Fruit fly (Drosophila melanogaster): ENCODE results near the gene Atg8a.

Atg8a gene

dm6 chrX:10738835-10739371 is 29.2 kb downstream of the Atg8a start (continued):
- TF ChIP-seq sr (GFP tag; IDR thresholded peaks at IDR 0.05), result 0 out of 3 replicates have a peak, but pooled peaks have one; percentile 17
- peak; percentile 50 for TF ChIP-seq CG32532 (GFP tag; IDR thresholded peaks at IDR 0.05)
- TF ChIP-seq CG6683 (GFP tag; optimal IDR thresholded peaks at IDR 0.05), result no peak
- TF ChIP-seq pan (optimal IDR thresholded peaks at IDR 0.05), result no peak
- TF ChIP-seq pan (GFP tag; optimal IDR thresholded peaks at IDR 0.05 in 1 of 2, IDR thresholded peaks at IDR 0.05 in 1 of 2), result peak in 1 of 2 experiments; percentile 31
- TF ChIP-seq CG4854 (GFP tag; optimal IDR thresholded peaks at IDR 0.05), result no peak
- TF ChIP-seq E2f1 (GFP tag; IDR thresholded peaks at IDR 0.05), result no peak
- TF ChIP-seq CG7963 (GFP tag; IDR thresholded peaks at IDR 0.05; ENCODE audit: partially characterized antibody), result no peak
- TF ChIP-seq CG13624 (GFP tag; optimal IDR thresholded peaks at IDR 0.05), result peak; percentile 80
- TF ChIP-seq CG15514 (GFP tag; optimal IDR thresholded peaks at IDR 0.05), result peak; percentile 15
- TF ChIP-seq Opbp (GFP tag; IDR thresholded peaks at IDR 0.05; ENCODE audit: partially characterized antibody), result 0 out of 3 replicates have a peak, but pooled peaks have one; percentile 23
- TF ChIP-seq ato (GFP tag; IDR thresholded peaks at IDR 0.05; ENCODE audit: partially characterized antibody), result no peak
- no peak for TF ChIP-seq zf30C (GFP tag; optimal IDR thresholded peaks at IDR 0.05)
- peak in 1 of 2 experiments; percentile 99 for TF ChIP-seq Pdp1 (GFP tag; optimal IDR thresholded peaks at IDR 0.05)
- TF ChIP-seq CG10321 (GFP tag; IDR thresholded peaks at IDR 0.05), result peak; percentile 37; the same call in 1 of the 2 replicates
- TF ChIP-seq so (GFP tag; IDR thresholded peaks at IDR 0.05), result peak; percentile 52; the same call in 2 of the 3 replicates
- TF ChIP-seq CG42726 (GFP tag; IDR thresholded peaks at IDR 0.05; ENCODE audit: partially characterized antibody), result no peak
- peak; percentile 88 for TF ChIP-seq yki (optimal IDR thresholded peaks at IDR 0.05)
- TF ChIP-seq sqz (GFP tag; optimal IDR thresholded peaks at IDR 0.05), result peak; percentile 94
- TF ChIP-seq CG8290 (GFP tag; optimal IDR thresholded peaks at IDR 0.05), result peak; percentile 17
- TF ChIP-seq CG8290 (tag; optimal IDR thresholded peaks at IDR 0.05), result peak in 1 of 2 experiments; percentile 30
- TF ChIP-seq CG1603 (tag; optimal IDR thresholded peaks at IDR 0.05), result peak; percentile 11
- TF ChIP-seq zen2 (GFP tag; IDR thresholded peaks at IDR 0.05; ENCODE audit: partially characterized antibody), result peak; percentile 23; the same call in 2 of the 3 replicates
- peak; percentile 53 for TF ChIP-seq CG17359 (tag; optimal IDR thresholded peaks at IDR 0.05)
- TF ChIP-seq Drgx (GFP tag; IDR thresholded peaks at IDR 0.05), result 0 out of 2 replicates have a peak, but pooled peaks have one; percentile 33
- peak; percentile 1 for TF ChIP-seq pb (GFP tag; optimal IDR thresholded peaks at IDR 0.05)
- TF ChIP-seq D (optimal IDR thresholded peaks at IDR 0.05), result no peak
- TF ChIP-seq D (GFP tag; optimal IDR thresholded peaks at IDR 0.05), result peak; percentile 50
- peak; percentile 73 for TF ChIP-seq CG1832 (GFP tag; optimal IDR thresholded peaks at IDR 0.05)
- peak; percentile 19 for TF ChIP-seq dm (GFP tag; optimal IDR thresholded peaks at IDR 0.05)
- peak; percentile 49 for TF ChIP-seq lab (GFP tag; optimal IDR thresholded peaks at IDR 0.05)
- peak; percentile 4 for TF ChIP-seq mirr (GFP tag; optimal IDR thresholded peaks at IDR 0.05)
- TF ChIP-seq sens (GFP tag), result peak; percentile 11
- peak; percentile 36 for TF ChIP-seq Abd-B (GFP tag; optimal IDR thresholded peaks at IDR 0.05)
- peak; percentile 29; the same call in 1 of the 2 replicates for TF ChIP-seq slbo (GFP tag; IDR thresholded peaks at IDR 0.05)
- TF ChIP-seq kni (GFP tag; optimal IDR thresholded peaks at IDR 0.05), result peak; percentile 57
- TF ChIP-seq vvl (GFP tag; IDR thresholded peaks at IDR 0.05), result peak; percentile 58; the same call in 1 of the 2 replicates
- no peak for TF ChIP-seq Lhr (GFP tag; optimal IDR thresholded peaks at IDR 0.05)
- peak; percentile 13 for TF ChIP-seq CG8924 (tag; optimal IDR thresholded peaks at IDR 0.05)
- peak in 1 of 2 experiments; percentile 25 for TF ChIP-seq bsh (GFP tag; optimal IDR thresholded peaks at IDR 0.05)
- TF ChIP-seq CG10209 (GFP tag; optimal IDR thresholded peaks at IDR 0.05), result peak; percentile 64
- no peak for TF ChIP-seq Spps (tag; optimal IDR thresholded peaks at IDR 0.05)
- TF ChIP-seq Trl (optimal IDR thresholded peaks at IDR 0.05), result peak; percentile 94 to 95
- peak; percentile 55 for TF ChIP-seq Trl (GFP tag; optimal IDR thresholded peaks at IDR 0.05)
- 0 out of 2 replicates have a peak, but pooled peaks have one; percentile 5 for TF ChIP-seq Xrp1 (GFP tag; IDR thresholded peaks at IDR 0.05)
- TF ChIP-seq Deaf1 (tag; optimal IDR thresholded peaks at IDR 0.05), result peak; percentile 15
- TF ChIP-seq Max (GFP tag; optimal IDR thresholded peaks at IDR 0.05), result no peak
- TF ChIP-seq CG2712 (tag; optimal IDR thresholded peaks at IDR 0.05), result peak; percentile 13
- peak; percentile 79; the same call in 2 of the 4 replicates for TF ChIP-seq chinmo (GFP tag; IDR thresholded peaks at IDR 0.05; ENCODE audit: partially characterized antibody)
